Fruit fly (Drosophila melanogaster) whole organism, embryonic: ENCODE data around the gene CG43054.
A peak's percentile ranks its signal among the peaks of the same experiment; 100 is the strongest.

ENCODE experiments used
- Abd-B ChIP-seq: fragments of 200-800 bp; sonication (Bioruptor generic); optimal IDR thresholded peaks from 2 replicates; lab custom pipeline; 2018; ENCODE audit warnings: missing biosample characterization, mild to moderate bottlenecking, missing genetic modification characterization, moderate library complexity
- Aef1 ChIP-seq: fragments of 200-800 bp; sonication (Bioruptor generic); IDR thresholded peaks from 3 replicates; pipeline ENCODE4 v1.3.6; 2022; ENCODE audit warnings: missing biosample characterization, missing genetic modification characterization
- CG1233 ChIP-seq: fragments of 200-800 bp; sonication (Bioruptor generic); optimal IDR thresholded peaks from 4 replicates; lab custom pipeline; 2018; ENCODE audit warnings: missing biosample characterization, mild to moderate bottlenecking, missing genetic modification characterization
- CG12744 ChIP-seq: fragments of 200-800 bp; sonication (Bioruptor generic); optimal IDR thresholded peaks from 2 replicates; lab custom pipeline; 2016; ENCODE audit warnings: missing biosample characterization, missing genetic modification characterization
- CG14050 ChIP-seq: fragments of 200-800 bp; sonication (Bioruptor generic); IDR thresholded peaks from 3 replicates; pipeline ENCODE4 v1.3.6; 2022; ENCODE audit warnings: missing biosample characterization, missing genetic modification characterization
- CG14965 ChIP-seq: fragments of 200-800 bp; sonication (Bioruptor generic); optimal IDR thresholded peaks from 2 replicates; lab custom pipeline; 2016; ENCODE audit warnings: missing biosample characterization, missing genetic modification characterization, borderline replicate concordance
- CG1602 ChIP-seq: fragments of 200-800 bp; sonication (Bioruptor generic); optimal IDR thresholded peaks from 3 replicates; lab custom pipeline; 2016; ENCODE audit warnings: missing biosample characterization, missing genetic modification characterization
- CG17568 ChIP-seq: fragments of 200-800 bp; sonication (Bioruptor generic); optimal IDR thresholded peaks from 2 replicates; lab custom pipeline; 2018; ENCODE audit warnings: missing biosample characterization, mild to moderate bottlenecking, missing genetic modification characterization, moderate library complexity
- CG2199 ChIP-seq: fragments of 200-800 bp; sonication (Bioruptor generic); IDR thresholded peaks from 3 replicates; pipeline ENCODE4 v1.3.6; 2022; ENCODE audit warnings: missing biosample characterization, missing genetic modification characterization
- CG4328 ChIP-seq: fragments of 200-800 bp; sonication (Bioruptor generic); optimal IDR thresholded peaks from 3 replicates; lab custom pipeline; 2017; ENCODE audit warnings: missing biosample characterization, missing genetic modification reagents, missing genetic modification characterization
- CG7745 ChIP-seq: fragments of 200-800 bp; sonication (Bioruptor generic); optimal IDR thresholded peaks from 2 replicates; lab custom pipeline; 2018; ENCODE audit warnings: missing biosample characterization, mild to moderate bottlenecking, missing genetic modification characterization, moderate library complexity
- CG7839 ChIP-seq: fragments of 200-800 bp; sonication (Bioruptor generic); optimal IDR thresholded peaks from 3 replicates; lab custom pipeline; 2018; ENCODE audit warnings: missing biosample characterization, mild to moderate bottlenecking, missing genetic modification characterization, moderate library complexity
- CG8290 ChIP-seq, 3 experiments: fragments of 200-800 bp; sonication (Bioruptor generic); optimal IDR thresholded peaks; 2 replicates each; lab custom pipeline; 2016 to 2019; ENCODE audit warnings: missing biosample characterization in 3 of 3, missing genetic modification characterization in 3 of 3, mild to moderate bottlenecking in 2 of 3, moderate library complexity in 1 of 3
- CG8765 ChIP-seq: fragments of 200-800 bp; sonication (Bioruptor generic); IDR thresholded peaks from 2 replicates; pipeline ENCODE4 v1.3.6; 2022; ENCODE audit warnings: missing biosample characterization, missing genetic modification characterization
- CG9437 ChIP-seq: fragments of 200-800 bp; sonication (Bioruptor generic); optimal IDR thresholded peaks from 2 replicates; lab custom pipeline; 2018; ENCODE audit warnings: missing biosample characterization, mild to moderate bottlenecking, missing genetic modification characterization
- CG9727 ChIP-seq: fragments of 200-800 bp; sonication (Bioruptor generic); optimal IDR thresholded peaks from 3 replicates; lab custom pipeline; 2017; ENCODE audit warnings: missing biosample characterization, mild to moderate bottlenecking, missing genetic modification characterization
- CHES-1-like ChIP-seq: fragments of 200-800 bp; sonication (Bioruptor generic); optimal IDR thresholded peaks from 2 replicates; lab custom pipeline; 2016; ENCODE audit warnings: missing biosample characterization, missing genetic modification characterization
- Chrac-16 ChIP-seq: fragments of 200-800 bp; sonication (Bioruptor generic); optimal IDR thresholded peaks from 3 replicates; lab custom pipeline; 2016; ENCODE audit warnings: missing biosample characterization, missing genetic modification characterization
- Dref ChIP-seq: fragments of 200-800 bp; sonication (Bioruptor generic); IDR thresholded peaks from 2 replicates; pipeline ENCODE4 v1.3.6; 2022; ENCODE audit warnings: missing biosample characterization, missing genetic modification characterization
- E2f2 ChIP-seq: fragments of 200-800 bp; sonication (Bioruptor generic); IDR thresholded peaks from 2 replicates; pipeline ENCODE4 v1.3.6; 2022; ENCODE audit warnings: missing biosample characterization, missing genetic modification characterization
- Eip74EF ChIP-seq, 2 experiments: fragments of 200-800 bp in 1 of 2; fragments of >200 bp in 1 of 2; sonication (Bioruptor generic) in 1 of 2; optimal IDR thresholded peaks; 2 replicates each; lab custom pipeline; 2017 to 2019; ENCODE audit warnings: missing biosample characterization in 2 of 2, missing genetic modification characterization in 2 of 2, mild to moderate bottlenecking in 1 of 2, moderate library complexity in 1 of 2
- Elba2 ChIP-seq: fragments of 200-800 bp; sonication (Bioruptor generic); optimal IDR thresholded peaks from 3 replicates; lab custom pipeline; 2016; ENCODE audit warnings: missing biosample characterization, missing genetic modification characterization
- Gug ChIP-seq: fragments of 200-800 bp; sonication (Bioruptor generic); IDR thresholded peaks from 4 replicates; pipeline ENCODE4 v1.3.6; 2022; ENCODE audit warnings: missing biosample characterization, missing genetic modification characterization
- HmgD ChIP-seq: fragments of 200-800 bp; sonication (Bioruptor generic); optimal IDR thresholded peaks from 3 replicates; lab custom pipeline; 2016; ENCODE audit warnings: missing biosample characterization, missing genetic modification characterization
- Hr78 ChIP-seq, 2 experiments: fragments of 200-800 bp in 1 of 2; fragments of >200 bp in 1 of 2; sonication (Bioruptor generic) in 1 of 2; optimal IDR thresholded peaks; 2 replicates each; lab custom pipeline; 2017 to 2019; ENCODE audit warnings: missing biosample characterization in 2 of 2, missing genetic modification characterization in 2 of 2, mild to moderate bottlenecking in 1 of 2, moderate library complexity in 1 of 2
- MESR4 ChIP-seq: fragments of 200-800 bp; sonication (Bioruptor generic); optimal IDR thresholded peaks from 2 replicates; lab custom pipeline; 2018; ENCODE audit warnings: missing biosample characterization, mild to moderate bottlenecking, missing genetic modification characterization, moderate library complexity
- Ptx1 ChIP-seq: fragments of 200-800 bp; sonication (Bioruptor generic); IDR thresholded peaks from 2 replicates; pipeline ENCODE4 v1.3.6; 2022; ENCODE audit warnings: missing biosample characterization, missing genetic modification characterization
- Ravus ChIP-seq: fragments of 200-800 bp; sonication (Bioruptor generic); IDR thresholded peaks from 2 replicates; pipeline ENCODE4 v1.3.6; 2022; ENCODE audit warnings: missing biosample characterization, missing genetic modification characterization
- Xrp1 ChIP-seq: fragments of 200-800 bp; sonication (Bioruptor generic); IDR thresholded peaks from 2 replicates; pipeline ENCODE4 v1.3.6; 2022; ENCODE audit warnings: missing biosample characterization, missing genetic modification characterization
- crp ChIP-seq, 2 experiments: fragments of 200-800 bp; sonication (Bioruptor generic); optimal IDR thresholded peaks; 2 replicates in 1 of 2; 3 replicates in 1 of 2; lab custom pipeline; 2017; ENCODE audit warnings: missing biosample characterization in 2 of 2, missing genetic modification characterization in 2 of 2, mild to moderate bottlenecking in 1 of 2, moderate library complexity in 1 of 2
- cwo ChIP-seq: fragments of 200-800 bp; sonication (Bioruptor generic); optimal IDR thresholded peaks from 3 replicates; lab custom pipeline; 2017; ENCODE audit warnings: missing biosample characterization, missing genetic modification characterization, mild to moderate bottlenecking, moderate library complexity, missing genetic modification reagents
- emc ChIP-seq: fragments of 200-800 bp; sonication (Bioruptor generic); optimal IDR thresholded peaks from 2 replicates; lab custom pipeline; 2016; ENCODE audit warnings: missing biosample characterization, missing genetic modification characterization
- eyg ChIP-seq: fragments of 200-800 bp; sonication (Bioruptor generic); optimal IDR thresholded peaks from 3 replicates; lab custom pipeline; 2016; ENCODE audit warnings: missing biosample characterization, missing genetic modification characterization
- fd96Cb ChIP-seq: fragments of 200-800 bp; sonication (Bioruptor generic); optimal IDR thresholded peaks from 2 replicates; lab custom pipeline; 2018; ENCODE audit warnings: missing biosample characterization, mild to moderate bottlenecking, missing genetic modification characterization, moderate library complexity
- gt ChIP-seq: fragments of 200-800 bp; sonication (Bioruptor generic); IDR thresholded peaks from 2 replicates; pipeline ENCODE4 v1.3.6; 2022; ENCODE audit warnings: missing biosample characterization, missing genetic modification characterization
- jigr1 ChIP-seq: fragments of 200-800 bp; sonication (Bioruptor generic); IDR thresholded peaks from 3 replicates; pipeline ENCODE4 v1.3.6; 2022; ENCODE audit warnings: missing biosample characterization, missing genetic modification characterization
- lov ChIP-seq, 2 experiments: fragments of 200-800 bp in 1 of 2; fragments of >200 bp in 1 of 2; sonication (Bioruptor generic) in 1 of 2; IDR thresholded peaks in 1 of 2; optimal IDR thresholded peaks in 1 of 2; 2 replicates in 1 of 2; 3 replicates in 1 of 2; pipeline versions ENCODE4 v1.3.6 to Lab custom; 2017 to 2022; ENCODE audit warnings: missing biosample characterization in 1 of 2, missing genetic modification characterization in 1 of 2
- nau ChIP-seq: fragments of 200-800 bp; sonication (Bioruptor generic); optimal IDR thresholded peaks from 3 replicates; lab custom pipeline; 2017; ENCODE audit warnings: missing biosample characterization, mild to moderate bottlenecking, missing genetic modification characterization, missing genetic modification reagents
- oc ChIP-seq: fragments of 200-800 bp; sonication (Bioruptor generic); optimal IDR thresholded peaks from 2 replicates; lab custom pipeline; 2018; ENCODE audit warnings: missing biosample characterization, mild to moderate bottlenecking, missing genetic modification characterization, moderate library complexity
- org-1 ChIP-seq: fragments of 200-800 bp; sonication (Bioruptor generic); optimal IDR thresholded peaks from 2 replicates; lab custom pipeline; 2017; ENCODE audit warnings: missing biosample characterization, missing genetic modification characterization
- pum ChIP-seq: fragments of 200-800 bp; sonication (Bioruptor generic); optimal IDR thresholded peaks from 2 replicates; lab custom pipeline; 2016; ENCODE audit warnings: missing biosample characterization, missing genetic modification characterization
- sqz ChIP-seq: fragments of 200-800 bp; sonication (Bioruptor generic); optimal IDR thresholded peaks from 3 replicates; lab custom pipeline; 2018; ENCODE audit warnings: missing biosample characterization, mild to moderate bottlenecking, missing genetic modification characterization
- tll ChIP-seq, 2 experiments: fragments of 200-800 bp in 1 of 2; fragments of >200 bp in 1 of 2; sonication (Bioruptor generic) in 1 of 2; optimal IDR thresholded peaks; 2 replicates each; lab custom pipeline; 2017 to 2019; ENCODE audit warnings: missing biosample characterization in 2 of 2, missing genetic modification characterization in 2 of 2, mild to moderate bottlenecking in 1 of 2, moderate library complexity in 1 of 2
- ttk ChIP-seq: fragments of 200-800 bp; sonication (Bioruptor generic); IDR thresholded peaks from 2 replicates; pipeline ENCODE4 v2.1.2; 2022; ENCODE audit warnings: missing biosample characterization, missing genetic modification characterization
- unc-4 ChIP-seq: fragments of 200-800 bp; sonication (Bioruptor generic); IDR thresholded peaks from 2 replicates; pipeline ENCODE4 v1.3.6; 2022; ENCODE audit warnings: missing biosample characterization, missing genetic modification characterization; ENCODE audit not compliant: partially characterized antibody
- vnd ChIP-seq: fragments of 200-800 bp; sonication (Bioruptor generic); IDR thresholded peaks from 3 replicates; pipeline ENCODE4 v1.3.6; 2022; ENCODE audit warnings: missing biosample characterization, missing genetic modification characterization; ENCODE audit not compliant: partially characterized antibody

The CG43054 gene

dm6 chr2L:17588173-17589082 is 39.2 kb upstream of the CG43054 start (continued):
- TF ChIP-seq emc (GFP tag; lab: Kevin White, UChicago) (no peak), CG7745 (tag; lab: Kevin White, UChicago) (no peak), org-1 (peak; percentile 22), Elba2 (GFP tag; lab: Kevin White, UChicago) (no peak), CG2199 (GFP tag; lab: Robert Waterston, UW) (peak; percentile 94; the same call in 2 of the 3 replicates), jigr1 (no peak), CG1602 (GFP tag; lab: Kevin White, UChicago) (peak; percentile 28), CG4328 (GFP tag; lab: Kevin White, UChicago) (no peak), Aef1 (GFP tag; lab: Robert Waterston, UW) (no peak), E2f2 (GFP tag; lab: Robert Waterston, UW) (no peak), cwo (peak; percentile 31), CG7839 (tag; lab: Kevin White, UChicago) (peak; percentile 78), CG14965 (no peak), CG9727 (GFP tag; lab: Kevin White, UChicago) (peak; percentile 74), oc (peak; percentile 29), MESR4 (GFP tag; lab: Kevin White, UChicago) (no peak), eyg (GFP tag; lab: Kevin White, UChicago) (no peak), pum (no peak), crp (GFP tag; optimal IDR thresholded peaks at IDR 0.05; lab: Kevin White, UChicago) (no peak), nau (no peak), CG1233 (peak; percentile 18), ttk (GFP tag; lab: Robert Waterston, UW) (0 out of 2 replicates have a peak, but pooled peaks have one; percentile 24), CG8765 (no peak), CG8290 (GFP tag; optimal IDR thresholded peaks at IDR 0.05; lab: Kevin White, UChicago) (no peak), CG8290 (tag; optimal IDR thresholded peaks at IDR 0.05; lab: Kevin White, UChicago) (peak in 1 of 2 experiments; percentile 43), Ptx1 (GFP tag; lab: Robert Waterston, UW) (peak; percentile 41; the same call in 1 of the 2 replicates), Abd-B (peak; percentile 55), Xrp1 (0 out of 2 replicates have a peak, but pooled peaks have one; percentile 31), CHES-1-like (GFP tag; lab: Kevin White, UChicago) (no peak), CG14050 (no peak), unc-4 (GFP tag; lab: Robert Waterston, UW) (no peak), gt (GFP tag; lab: Robert Waterston, UW) (no peak), sqz (GFP tag; lab: Kevin White, UChicago) (peak; percentile 7), Eip74EF (GFP tag; optimal IDR thresholded peaks at IDR 0.05; lab: Kevin White, UChicago) (peak in 1 of 2 experiments; percentile 58), tll (GFP tag; optimal IDR thresholded peaks at IDR 0.05; lab: Kevin White, UChicago) (no peak), CG9437 (GFP tag; lab: Kevin White, UChicago) (peak; percentile 64), vnd (GFP tag; lab: Robert Waterston, UW) (no peak), fd96Cb (tag; lab: Kevin White, UChicago) (peak; percentile 57), CG12744 (GFP tag; lab: Kevin White, UChicago) (no peak), Ravus (GFP tag; lab: Robert Waterston, UW) (no peak), HmgD (GFP tag; lab: Kevin White, UChicago) (no peak), Hr78 (GFP tag; optimal IDR thresholded peaks at IDR 0.05; lab: Kevin White, UChicago) (peak in 1 of 2 experiments; percentile 26), Chrac-16 (GFP tag; lab: Kevin White, UChicago) (peak; percentile 22), Dref (GFP tag; lab: Robert Waterston, UW) (no peak), Gug (no peak), CG17568 (GFP tag; lab: Kevin White, UChicago) (no peak), lov (optimal IDR thresholded peaks at IDR 0.05; lab: Kevin White, UChicago) (no peak), lov (GFP tag; IDR thresholded peaks at IDR 0.05; lab: Robert Waterston, UW) (no peak)
